Fruit fly (Drosophila melanogaster) whole organism, embryonic: ENCODE data around the gene CG1801.

Experiments used
- Bteb2 ChIP-seq: fragments of 200-800 bp; sonication (Bioruptor generic); optimal IDR thresholded peaks from 2 replicates; lab custom pipeline; 2016; ENCODE audit warnings: missing biosample characterization, missing genetic modification characterization
- CG1024 ChIP-seq: fragments of 200-800 bp; sonication (Bioruptor generic); IDR thresholded peaks from 2 replicates; pipeline ENCODE4 v1.3.6; 2022; ENCODE audit warnings: missing biosample characterization, missing genetic modification characterization
- CG11247 ChIP-seq: fragments of 200-800 bp; sonication (Bioruptor generic); IDR thresholded peaks from 2 replicates; pipeline ENCODE4 v1.3.6; 2022; ENCODE audit warnings: missing biosample characterization, missing genetic modification characterization
- CG12104 ChIP-seq: fragments of 200-800 bp; sonication (Bioruptor generic); optimal IDR thresholded peaks from 3 replicates; lab custom pipeline; 2016; ENCODE audit warnings: missing biosample characterization, missing genetic modification characterization
- CG12236 ChIP-seq: fragments of 200-800 bp; sonication (Bioruptor generic); optimal IDR thresholded peaks from 2 replicates; lab custom pipeline; 2016; ENCODE audit warnings: missing biosample characterization, missing genetic modification characterization
- CG12744 ChIP-seq: fragments of 200-800 bp; sonication (Bioruptor generic); optimal IDR thresholded peaks from 2 replicates; lab custom pipeline; 2016; ENCODE audit warnings: missing biosample characterization, missing genetic modification characterization
- CG13296 ChIP-seq: fragments of 200-800 bp; sonication (Bioruptor generic); optimal IDR thresholded peaks from 3 replicates; lab custom pipeline; 2018; ENCODE audit warnings: missing biosample characterization, mild to moderate bottlenecking, missing genetic modification characterization
- CG13624 ChIP-seq: fragments of 200-800 bp; sonication (Bioruptor generic); optimal IDR thresholded peaks from 2 replicates; lab custom pipeline; 2016; ENCODE audit warnings: missing biosample characterization, missing genetic modification characterization
- CG17568 ChIP-seq: fragments of 200-800 bp; sonication (Bioruptor generic); optimal IDR thresholded peaks from 2 replicates; lab custom pipeline; 2018; ENCODE audit warnings: missing biosample characterization, mild to moderate bottlenecking, missing genetic modification characterization, moderate library complexity
- CG18262 ChIP-seq: fragments of 200-800 bp; optimal IDR thresholded peaks from 3 replicates; lab custom pipeline; 2019; ENCODE audit warnings: missing biosample characterization, mild to moderate bottlenecking, missing genetic modification characterization, moderate library complexity
- CG18619 ChIP-seq: fragments of 200-800 bp; sonication (Bioruptor generic); optimal IDR thresholded peaks from 3 replicates; lab custom pipeline; 2017; ENCODE audit warnings: missing biosample characterization, mild to moderate bottlenecking, missing genetic modification characterization
- CG30431 ChIP-seq: fragments of 200-800 bp; sonication (Bioruptor generic); optimal IDR thresholded peaks from 2 replicates; lab custom pipeline; 2017; ENCODE audit warnings: missing biosample characterization, missing genetic modification characterization
- CG3163 ChIP-seq: fragments of 200-800 bp; sonication (Bioruptor generic); optimal IDR thresholded peaks from 3 replicates; lab custom pipeline; 2016; ENCODE audit warnings: missing biosample characterization, missing genetic modification characterization
- CG3995 ChIP-seq: fragments of 200-800 bp; sonication (Bioruptor generic); optimal IDR thresholded peaks from 3 replicates; lab custom pipeline; 2016; ENCODE audit warnings: missing biosample characterization, missing genetic modification characterization
- CG5180 ChIP-seq: fragments of 200-800 bp; sonication (Bioruptor generic); optimal IDR thresholded peaks from 3 replicates; lab custom pipeline; 2017; ENCODE audit warnings: missing biosample characterization, missing genetic modification characterization, mild to moderate bottlenecking, moderate library complexity, missing genetic modification reagents
- CrebB ChIP-seq: fragments of 200-800 bp; sonication (Bioruptor generic); optimal IDR thresholded peaks from 3 replicates; lab custom pipeline; 2018; ENCODE audit warnings: missing biosample characterization, mild to moderate bottlenecking, missing genetic modification characterization
- Ets97D ChIP-seq: fragments of 200-800 bp; sonication (Bioruptor generic); optimal IDR thresholded peaks from 3 replicates; lab custom pipeline; 2016; ENCODE audit warnings: missing biosample characterization, missing genetic modification characterization
- HLH3B ChIP-seq: fragments of 200-800 bp; sonication (Bioruptor generic); IDR thresholded peaks from 2 replicates; pipeline ENCODE4 v1.3.6; 2022; ENCODE audit warnings: missing biosample characterization, missing genetic modification characterization
- Hmr ChIP-seq: fragments of 200-800 bp; sonication (Bioruptor generic); optimal IDR thresholded peaks from 3 replicates; lab custom pipeline; 2017; ENCODE audit warnings: mild to moderate bottlenecking, missing biosample characterization, missing genetic modification reagents, missing genetic modification characterization
- Hr3 ChIP-seq: fragments of 200-800 bp; sonication (Bioruptor generic); optimal IDR thresholded peaks from 3 replicates; lab custom pipeline; 2016; ENCODE audit warnings: missing biosample characterization, missing genetic modification characterization
- Lpt ChIP-seq: fragments of >200 bp; optimal IDR thresholded peaks from 2 replicates; lab custom pipeline; 2018; ENCODE audit warnings: missing biosample characterization, missing genetic modification characterization
- MBD-R2 ChIP-seq: fragments of 200-800 bp; sonication (Bioruptor generic); IDR thresholded peaks from 2 replicates; pipeline ENCODE4 v1.3.6; 2022; ENCODE audit warnings: missing biosample characterization, missing genetic modification characterization
- Max ChIP-seq: fragments of 200-800 bp; sonication (Bioruptor generic); optimal IDR thresholded peaks from 2 replicates; lab custom pipeline; 2016; ENCODE audit warnings: missing biosample characterization, mild to moderate bottlenecking, missing genetic modification characterization
- Med ChIP-seq: fragments of 200-800 bp; sonication (Bioruptor generic); peaks from one replicate; lab custom pipeline; 2016; ENCODE audit warnings: missing biosample characterization, missing genetic modification characterization, mild to moderate bottlenecking, inconsistent platforms, moderate library complexity
- Myb ChIP-seq: fragments of 200-800 bp; sonication (Bioruptor generic); optimal IDR thresholded peaks from 2 replicates; lab custom pipeline; 2016; ENCODE audit warnings: missing biosample characterization, missing genetic modification characterization
- Neu2 ChIP-seq: fragments of 200-800 bp; sonication (Bioruptor generic); optimal IDR thresholded peaks from 3 replicates; lab custom pipeline; 2016; ENCODE audit warnings: missing biosample characterization, missing genetic modification characterization, borderline replicate concordance
- Oaz ChIP-seq: fragments of 200-800 bp; sonication (Bioruptor generic); IDR thresholded peaks from 2 replicates; pipeline ENCODE4 v1.3.6; 2022; ENCODE audit warnings: missing biosample characterization, missing genetic modification characterization
- Oli ChIP-seq: fragments of 200-800 bp; sonication (Bioruptor generic); optimal IDR thresholded peaks from 2 replicates; lab custom pipeline; 2018; ENCODE audit warnings: missing biosample characterization, mild to moderate bottlenecking, missing genetic modification characterization, moderate library complexity
- Opbp ChIP-seq: fragments of 200-800 bp; sonication (Bioruptor generic); IDR thresholded peaks from 3 replicates; pipeline ENCODE4 v1.3.6; 2022; ENCODE audit warnings: missing biosample characterization, missing genetic modification characterization; ENCODE audit not compliant: partially characterized antibody
- Pdp1 ChIP-seq, 2 experiments: fragments of 200-800 bp; sonication (Bioruptor generic); optimal IDR thresholded peaks; 3 replicates each; lab custom pipeline; 2016; ENCODE audit warnings: missing biosample characterization in 2 of 2, missing genetic modification characterization in 2 of 2, mild to moderate bottlenecking in 1 of 2, moderate library complexity in 1 of 2
- Rfx ChIP-seq: fragments of 200-800 bp; sonication (Bioruptor generic); IDR thresholded peaks from 2 replicates; pipeline ENCODE4 v1.3.6; 2022; ENCODE audit warnings: missing biosample characterization, missing genetic modification characterization
- Sin3A ChIP-seq: fragments of >200 bp; optimal IDR thresholded peaks from 2 replicates; lab custom pipeline; 2018
- Taf1 ChIP-seq: fragments of 200-800 bp; sonication (Bioruptor generic); IDR thresholded peaks from 2 replicates; pipeline ENCODE4 v1.3.6; 2022; ENCODE audit warnings: missing biosample characterization, missing genetic modification characterization
- Trl ChIP-seq, 3 experiments: fragments of >200 bp in 2 of 3; fragments of 200-800 bp in 1 of 3; sonication (Bioruptor generic) in 1 of 3; optimal IDR thresholded peaks; 2 replicates in 1 of 3; 3 replicates in 2 of 3; lab custom pipeline; 2016 to 2017; ENCODE audit warnings: missing biosample characterization in 1 of 3, missing genetic modification characterization in 1 of 3
- Vsx1 ChIP-seq: fragments of 200-800 bp; sonication (Bioruptor generic); optimal IDR thresholded peaks from 2 replicates; lab custom pipeline; 2017; ENCODE audit warnings: missing biosample characterization, mild to moderate bottlenecking, missing genetic modification characterization, missing genetic modification reagents
- da ChIP-seq: fragments of 200-800 bp; sonication (Bioruptor generic); optimal IDR thresholded peaks from 2 replicates; lab custom pipeline; 2016; ENCODE audit warnings: missing biosample characterization, missing genetic modification characterization
- disco-r ChIP-seq: fragments of 200-800 bp; sonication (Bioruptor generic); optimal IDR thresholded peaks from 2 replicates; lab custom pipeline; 2016; ENCODE audit warnings: missing biosample characterization, missing genetic modification characterization
- gro ChIP-seq: fragments of 200-800 bp; sonication (Bioruptor generic); optimal IDR thresholded peaks from 2 replicates; lab custom pipeline; 2016; ENCODE audit warnings: missing biosample characterization, missing genetic modification characterization
- jumu ChIP-seq: fragments of 200-800 bp; sonication (Bioruptor generic); optimal IDR thresholded peaks from 3 replicates; lab custom pipeline; 2016; ENCODE audit warnings: missing biosample characterization, missing genetic modification characterization
- kni ChIP-seq: fragments of 200-800 bp; sonication (Bioruptor generic); optimal IDR thresholded peaks from 3 replicates; lab custom pipeline; 2017; ENCODE audit warnings: mild to moderate bottlenecking, missing biosample characterization, missing genetic modification reagents, missing genetic modification characterization
- luna ChIP-seq: fragments of 200-800 bp; sonication (Bioruptor generic); optimal IDR thresholded peaks from 2 replicates; lab custom pipeline; 2016; ENCODE audit warnings: missing biosample characterization, missing genetic modification characterization
- nerfin-1 ChIP-seq: fragments of 200-800 bp; sonication (Bioruptor generic); optimal IDR thresholded peaks from 3 replicates; lab custom pipeline; 2019; ENCODE audit warnings: missing biosample characterization, mild to moderate bottlenecking, missing genetic modification characterization, moderate library complexity
- odd ChIP-seq: fragments of 200-800 bp; sonication (Bioruptor generic); optimal IDR thresholded peaks from 2 replicates; lab custom pipeline; 2017; ENCODE audit warnings: missing biosample characterization, mild to moderate bottlenecking, missing genetic modification characterization
- org-1 ChIP-seq: fragments of 200-800 bp; sonication (Bioruptor generic); optimal IDR thresholded peaks from 2 replicates; lab custom pipeline; 2017; ENCODE audit warnings: missing biosample characterization, missing genetic modification characterization
- pfk ChIP-seq: fragments of 200-800 bp; sonication (Bioruptor generic); optimal IDR thresholded peaks from 2 replicates; lab custom pipeline; 2018; ENCODE audit warnings: missing biosample characterization, mild to moderate bottlenecking, missing genetic modification characterization, moderate library complexity
- sug ChIP-seq: fragments of 200-800 bp; optimal IDR thresholded peaks from 2 replicates; lab custom pipeline; 2019; ENCODE audit warnings: missing biosample characterization, mild to moderate bottlenecking, missing genetic modification characterization, moderate library complexity
- tio ChIP-seq: fragments of 200-800 bp; sonication (Bioruptor generic); optimal IDR thresholded peaks from 2 replicates; lab custom pipeline; 2017; ENCODE audit warnings: missing biosample characterization, missing genetic modification characterization, inconsistent platforms
- vnd ChIP-seq: fragments of 200-800 bp; sonication (Bioruptor generic); IDR thresholded peaks from 3 replicates; pipeline ENCODE4 v1.3.6; 2022; ENCODE audit warnings: missing biosample characterization, missing genetic modification characterization; ENCODE audit not compliant: partially characterized antibody
- wek ChIP-seq: fragments of 200-800 bp; sonication (Bioruptor generic); optimal IDR thresholded peaks from 3 replicates; lab custom pipeline; 2018; ENCODE audit warnings: missing biosample characterization, mild to moderate bottlenecking, missing genetic modification characterization, moderate library complexity

CG1801 gene

DNA sequence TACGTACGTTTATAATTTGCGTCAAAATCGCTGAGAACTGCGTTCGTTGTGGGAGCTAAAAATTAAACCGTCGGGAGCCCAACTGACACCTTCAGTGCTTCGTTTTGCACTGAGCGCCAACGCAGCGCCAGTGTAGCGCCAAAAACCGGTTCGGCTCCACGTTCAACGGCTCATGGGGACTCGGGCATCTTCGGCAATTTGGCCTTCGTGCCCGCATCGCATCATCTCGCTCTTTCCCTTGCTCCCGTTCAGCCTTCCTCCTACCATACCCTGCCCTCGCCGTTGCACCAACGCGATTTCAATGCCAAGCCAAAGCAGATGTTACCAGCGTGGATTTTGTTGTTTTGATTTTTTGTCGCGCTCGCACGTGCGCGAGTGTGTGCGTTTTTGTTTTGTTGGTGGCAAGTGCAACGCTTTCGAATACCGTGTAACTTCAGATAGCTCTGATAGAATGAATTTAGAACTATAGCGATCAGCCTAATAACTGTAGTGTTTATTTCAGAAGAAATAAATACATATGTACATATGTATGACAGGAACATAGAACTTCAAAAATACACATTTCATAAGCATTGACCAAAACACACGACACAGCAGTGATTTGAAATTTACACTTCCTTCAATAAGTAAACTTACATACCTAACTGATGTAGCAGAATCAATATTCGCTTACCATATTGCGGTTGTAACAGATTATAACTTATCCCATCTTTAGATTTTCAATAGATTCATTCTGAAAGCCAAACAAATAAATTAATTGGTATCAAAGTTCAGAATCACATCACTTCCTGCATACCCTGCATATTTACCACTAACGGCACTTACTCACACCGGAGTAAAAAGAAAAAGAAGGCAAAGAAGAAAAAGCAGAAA lies 36.0 kb downstream of the CG1801 start, which contains the start of gene Mnr (continued):
- no peak for TF ChIP-seq CG3995 (GFP tag; lab: Kevin White, UChicago)
- TF ChIP-seq tio = peak; percentile 19
- peak; percentile 67 for TF ChIP-seq kni (GFP tag; lab: Kevin White, UChicago)
- TF ChIP-seq CG12104 (GFP tag; lab: Kevin White, UChicago) = no peak
- no peak for TF ChIP-seq Taf1 (GFP tag; lab: Robert Waterston, UW)
- peak in 1 of 2 experiments; percentile 38 for TF ChIP-seq Pdp1 (GFP tag; optimal IDR thresholded peaks at IDR 0.05; lab: Kevin White, UChicago)
- TF ChIP-seq CrebB (tag; lab: Kevin White, UChicago) = no peak
- TF ChIP-seq Med = peak; percentile 75
- no peak for TF ChIP-seq MBD-R2 (GFP tag; lab: Robert Waterston, UW)
- TF ChIP-seq org-1 = no peak
- TF ChIP-seq Neu2 (GFP tag; lab: Kevin White, UChicago) = no peak
- TF ChIP-seq odd (GFP tag; lab: Kevin White, UChicago) = no peak
- TF ChIP-seq CG12744 = no peak
- TF ChIP-seq wek (GFP tag; lab: Kevin White, UChicago) = no peak
- TF ChIP-seq nerfin-1 (tag; lab: Kevin White, UChicago) = no peak
- no peak for TF ChIP-seq luna (GFP tag; lab: Kevin White, UChicago)
- peak; percentile 4 for TF ChIP-seq Hmr (GFP tag; lab: Kevin White, UChicago)
- TF ChIP-seq da (GFP tag; lab: Kevin White, UChicago) = peak; percentile 62
- TF ChIP-seq CG13296 (GFP tag; lab: Kevin White, UChicago) = no peak
- TF ChIP-seq Sin3A (lab: Kevin White, UChicago) = no peak
- TF ChIP-seq CG1024 (GFP tag; lab: Robert Waterston, UW) = no peak
- peak in 1 of 2 experiments; percentile 32 for TF ChIP-seq Trl (optimal IDR thresholded peaks at IDR 0.05; lab: Kevin White, UChicago)
- no peak for TF ChIP-seq Trl (GFP tag; optimal IDR thresholded peaks at IDR 0.05; lab: Kevin White, UChicago)
- TF ChIP-seq Opbp (GFP tag; lab: Robert Waterston, UW) = 0 out of 3 replicates have a peak, but pooled peaks have one; percentile 44
- no peak for TF ChIP-seq Ets97D (GFP tag; lab: Kevin White, UChicago)
- TF ChIP-seq CG11247 (GFP tag; lab: Robert Waterston, UW) = no peak
- no peak for TF ChIP-seq CG17568 (GFP tag; lab: Kevin White, UChicago)
- 0 out of 2 replicates have a peak, but pooled peaks have one; percentile 20 for TF ChIP-seq Rfx (GFP tag; lab: Robert Waterston, UW)
- TF ChIP-seq Max (GFP tag; lab: Kevin White, UChicago) = peak; percentile 11
- TF ChIP-seq CG18262 = peak; percentile 14
- TF ChIP-seq Myb (GFP tag; lab: Kevin White, UChicago) = no peak
- no peak for TF ChIP-seq CG12236 (GFP tag; lab: Kevin White, UChicago)
- TF ChIP-seq CG13624 (GFP tag; lab: Kevin White, UChicago) = no peak
- TF ChIP-seq vnd (GFP tag; lab: Robert Waterston, UW) = no peak
- TF ChIP-seq Vsx1 (GFP tag; lab: Kevin White, UChicago) = no peak
- no peak for TF ChIP-seq gro (GFP tag; lab: Kevin White, UChicago)
- TF ChIP-seq jumu (GFP tag; lab: Kevin White, UChicago) = peak; percentile 5
- TF ChIP-seq CG18619 (GFP tag; lab: Kevin White, UChicago) = no peak
- 0 out of 2 replicates have a peak, but pooled peaks have one; percentile 13 for TF ChIP-seq HLH3B (GFP tag; lab: Robert Waterston, UW)
- no peak for TF ChIP-seq CG30431
- no peak for TF ChIP-seq Hr3 (GFP tag; lab: Kevin White, UChicago)
- TF ChIP-seq sug (tag; lab: Kevin White, UChicago) = peak; percentile 42
- no peak for TF ChIP-seq pfk (GFP tag; lab: Kevin White, UChicago)
- no peak for TF ChIP-seq Lpt (GFP tag; lab: Kevin White, UChicago)
- TF ChIP-seq Oli (tag; lab: Kevin White, UChicago) = no peak
- no peak for TF ChIP-seq CG5180 (GFP tag; lab: Kevin White, UChicago)
- no peak for TF ChIP-seq CG3163 (GFP tag; lab: Kevin White, UChicago)
- TF ChIP-seq Bteb2 (GFP tag; lab: Kevin White, UChicago) = no peak
- TF ChIP-seq Oaz (GFP tag; lab: Robert Waterston, UW) = no peak
- TF ChIP-seq disco-r = no peak
